Worm (Caenorhabditis elegans): Measurements from ENCODE around the gene rpoa-1.

DNA sequence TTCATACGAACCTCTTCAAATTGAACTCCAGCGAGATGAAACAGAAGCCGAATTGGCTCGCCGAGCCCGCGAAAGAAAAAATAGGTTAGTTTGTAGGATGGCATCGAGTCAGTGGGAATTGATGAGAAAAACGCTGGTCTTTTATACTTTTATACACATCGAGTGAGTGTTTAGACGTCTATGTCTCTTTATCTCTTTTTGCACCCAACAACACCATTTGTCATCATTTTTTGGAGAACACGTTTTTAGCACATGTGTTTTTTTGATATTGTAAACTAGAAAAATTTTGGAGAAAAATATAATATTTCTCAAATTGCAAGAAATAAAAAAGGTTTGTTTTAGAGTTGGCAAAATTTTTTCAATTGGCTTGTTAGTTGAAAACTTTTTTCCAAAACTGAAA lies 70.3 kb downstream of the rpoa-1 start, which contains the start of gene gst-16:
- TF ChIP-seq nhr-11 (tag; optimal IDR thresholded peaks at IDR 0.05): no peak
- no peak for TF ChIP-seq lin-13 (GFP tag; optimal IDR thresholded peaks at IDR 0.05)
- no peak for TF ChIP-seq unc-62 (GFP tag; optimal IDR thresholded peaks at IDR 0.05 in 1 of 2)
- TF ChIP-seq unc-62 (tag; optimal IDR thresholded peaks at IDR 0.05): no peak
- TF ChIP-seq nhr-25 (tag; optimal IDR thresholded peaks at IDR 0.05; ENCODE audit: borderline replicate concordance, insufficient read depth): no peak
- TF ChIP-seq fos-1 (tag; optimal IDR thresholded peaks at IDR 0.05): no peak
- TF ChIP-seq madf-9 (GFP tag; conservative IDR thresholded peaks at IDR 0.05): no peak
- TF ChIP-seq snpc-1.2 (GFP tag; IDR thresholded peaks at IDR 0.05): no peak
- TF ChIP-seq php-3 (GFP tag; IDR thresholded peaks at IDR 0.05): no peak
